Worm (Caenorhabditis elegans): Measurements from ENCODE around the gene ostf-4.

Gene ostf-4

DNA sequence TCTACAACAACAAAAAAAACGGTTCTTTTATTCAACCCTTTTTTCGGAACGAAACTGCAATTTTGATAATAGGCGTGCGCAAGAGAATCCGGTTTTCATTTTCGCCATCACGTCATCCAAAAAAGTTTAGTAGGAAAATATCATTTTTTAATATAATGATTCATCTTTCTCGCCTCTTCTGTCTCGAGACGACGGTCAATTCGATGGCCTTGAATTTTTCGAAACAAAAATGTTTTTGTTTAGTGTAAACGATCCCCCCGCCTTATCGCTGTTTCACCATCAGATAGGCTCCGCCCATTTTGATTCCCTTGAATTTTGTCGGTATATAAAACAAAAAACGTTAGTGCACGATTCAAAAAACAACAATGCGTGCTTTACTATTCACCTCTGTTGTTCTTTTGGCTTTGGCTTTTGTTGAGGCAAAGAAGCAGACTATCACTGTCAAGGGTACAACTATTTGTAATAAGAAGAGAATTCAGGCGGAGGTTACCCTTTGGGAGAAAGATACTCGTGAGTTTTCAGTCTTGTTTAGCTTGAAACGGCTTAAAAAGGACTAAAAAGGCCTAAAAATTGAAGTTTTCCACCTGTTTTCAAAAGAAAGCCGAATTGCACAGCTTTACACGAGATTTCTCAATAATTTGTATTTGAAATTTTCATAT, 19.3 kb upstream of the ostf-4 start, which contains the start of gene ttr-15 (continued):
- TF ChIP-seq attf-4 (tag; optimal IDR thresholded peaks at IDR 0.05) (no peak), spr-1 (tag; optimal IDR thresholded peaks at IDR 0.05) (no peak), ceh-20 (GFP tag; IDR thresholded peaks at IDR 0.05) (no peak), ceh-28 (tag; optimal IDR thresholded peaks at IDR 0.05) (no peak), pha-4 (GFP tag; IDR thresholded peaks at IDR 0.05) (no peak), pha-4 (tag; optimal IDR thresholded peaks at IDR 0.05) (no peak), madf-5 (GFP tag; IDR thresholded peaks at IDR 0.05) (no peak), jun-1 (tag; optimal IDR thresholded peaks at IDR 0.05) (no peak), lin-13 (GFP tag; optimal IDR thresholded peaks at IDR 0.05) (no peak), lir-3 (tag; optimal IDR thresholded peaks at IDR 0.05) (no peak), ces-1 (GFP tag; optimal IDR thresholded peaks at IDR 0.05) (no peak), F44E2.7 (GFP tag; IDR thresholded peaks at IDR 0.05) (no peak), zip-2 (tag; optimal IDR thresholded peaks at IDR 0.05) (no peak), nhr-28 (tag; optimal IDR thresholded peaks at IDR 0.05) (peak; percentile 41), nhr-41 (GFP tag; IDR thresholded peaks at IDR 0.05) (no peak), rbr-2 (tag; optimal IDR thresholded peaks at IDR 0.05) (no peak), mxl-2 (GFP tag; conservative IDR thresholded peaks at IDR 0.05) (no peak), madf-9 (GFP tag; conservative IDR thresholded peaks at IDR 0.05) (no peak), ceh-44 (GFP tag; IDR thresholded peaks at IDR 0.05) (no peak), egl-27 (tag; optimal IDR thresholded peaks at IDR 0.05) (no peak), lin-1 (GFP tag; IDR thresholded peaks at IDR 0.05) (no peak), nhr-48 (tag; optimal IDR thresholded peaks at IDR 0.05) (no peak), lin-15B (tag; optimal IDR thresholded peaks at IDR 0.05) (no peak), daf-19 (GFP tag; conservative IDR thresholded peaks at IDR 0.05) (no peak), aha-1 (tag) (peak; percentile 87), unc-62 (GFP tag; optimal IDR thresholded peaks at IDR 0.05 in 1 of 2) (no peak), unc-62 (tag; optimal IDR thresholded peaks at IDR 0.05) (no peak), sdz-12 (GFP tag; optimal IDR thresholded peaks at IDR 0.05) (no peak), F10B5.3 (tag; optimal IDR thresholded peaks at IDR 0.05) (no peak), lsy-2 (tag; optimal IDR thresholded peaks at IDR 0.05) (peak in 1 of 2 experiments; percentile 20), nhr-11 (tag; optimal IDR thresholded peaks at IDR 0.05) (no peak), T20F7.1 (GFP tag; optimal IDR thresholded peaks at IDR 0.05) (peak; percentile 54), ZK546.5 (tag; optimal IDR thresholded peaks at IDR 0.05) (no peak), skn-1 (tag; optimal IDR thresholded peaks at IDR 0.05) (no peak), Y105C5A.15 (GFP tag; IDR thresholded peaks at IDR 0.05) (no peak), hmg-1.1 (GFP tag; IDR thresholded peaks at IDR 0.05) (no peak), D1046.2 (GFP tag; IDR thresholded peaks at IDR 0.05) (no peak), egl-43 (GFP tag; IDR thresholded peaks at IDR 0.05) (no peak), mep-1 (tag; optimal IDR thresholded peaks at IDR 0.05) (peak; percentile 44), vab-7 (GFP tag; IDR thresholded peaks at IDR 0.05) (no peak), nhr-237 (tag; optimal IDR thresholded peaks at IDR 0.05) (no peak), nhr-102 (tag; optimal IDR thresholded peaks at IDR 0.05) (no peak), R02D3.7 (tag; optimal IDR thresholded peaks at IDR 0.05) (no peak), zfp-2 (tag; optimal IDR thresholded peaks at IDR 0.05) (no peak), zfp-3 (GFP tag; conservative IDR thresholded peaks at IDR 0.05) (0 out of 2 replicates have a peak, but pooled peaks have one; percentile 14), Y5F2A.4 (GFP tag; optimal IDR thresholded peaks at IDR 0.05) (no peak), snpc-1.2 (GFP tag; IDR thresholded peaks at IDR 0.05) (no peak), T26A8.4 (GFP tag; IDR thresholded peaks at IDR 0.05) (no peak), nhr-42 (GFP tag; IDR thresholded peaks at IDR 0.05) (no peak), cey-2 (tag; optimal IDR thresholded peaks at IDR 0.05; ENCODE audit: borderline replicate concordance, insufficient read depth) (no peak), lin-29 (GFP tag; IDR thresholded peaks at IDR 0.05) (no peak), daf-8 (GFP tag; IDR thresholded peaks at IDR 0.05) (no peak)

Data from whole organism, L4 larva.